Fruit fly (Drosophila melanogaster) whole organism, pupa: ENCODE data around the gene CG31542.

Experiments
- CG13204 ChIP-seq: fragments of 200-800 bp; sonication (Bioruptor generic); optimal IDR thresholded peaks from 2 replicates; lab custom pipeline; 2018; ENCODE audit warnings: missing biosample characterization, mild to moderate bottlenecking, missing genetic modification characterization, moderate library complexity
- CG14655 ChIP-seq: fragments of 200-800 bp; sonication (Bioruptor generic); optimal IDR thresholded peaks from 3 replicates; lab custom pipeline; 2017; ENCODE audit warnings: mild to moderate bottlenecking, missing biosample characterization, missing genetic modification reagents, missing genetic modification characterization
- CG15710 ChIP-seq: fragments of 200-800 bp; sonication (Bioruptor generic); optimal IDR thresholded peaks from 2 replicates; lab custom pipeline; 2018; ENCODE audit warnings: missing biosample characterization, mild to moderate bottlenecking, missing genetic modification characterization, moderate library complexity
- CG32121 ChIP-seq: fragments of 200-800 bp; sonication (Bioruptor generic); IDR thresholded peaks from 2 replicates; pipeline ENCODE4 v1.3.6; 2022; ENCODE audit warnings: missing biosample characterization, missing genetic modification characterization
- CG34367 ChIP-seq: fragments of 200-800 bp; sonication (Bioruptor generic); optimal IDR thresholded peaks from 2 replicates; lab custom pipeline; 2018; ENCODE audit warnings: missing biosample characterization, mild to moderate bottlenecking, missing genetic modification characterization
- CG4496 ChIP-seq: fragments of 200-800 bp; sonication (Bioruptor generic); IDR thresholded peaks from 3 replicates; pipeline ENCODE4 v1.3.6; 2022; ENCODE audit warnings: missing biosample characterization, missing genetic modification characterization
- CG8159 ChIP-seq: fragments of 200-800 bp; sonication (Bioruptor generic); optimal IDR thresholded peaks from 3 replicates; lab custom pipeline; 2018; ENCODE audit warnings: missing biosample characterization, mild to moderate bottlenecking, missing genetic modification characterization, moderate library complexity
- CG8301 ChIP-seq: fragments of 200-800 bp; sonication (Bioruptor generic); optimal IDR thresholded peaks from 2 replicates; lab custom pipeline; 2018; ENCODE audit warnings: missing biosample characterization, mild to moderate bottlenecking, missing genetic modification characterization
- CG9948 ChIP-seq: fragments of 200-800 bp; sonication (Bioruptor generic); optimal IDR thresholded peaks from 2 replicates; lab custom pipeline; 2018; ENCODE audit warnings: missing biosample characterization, mild to moderate bottlenecking, missing genetic modification characterization, moderate library complexity
- Pif1A ChIP-seq: fragments of 200-800 bp; sonication (Bioruptor generic); optimal IDR thresholded peaks from 3 replicates; lab custom pipeline; 2016; ENCODE audit warnings: missing biosample characterization, missing genetic modification characterization
- Snoo ChIP-seq: fragments of 200-800 bp; sonication (Bioruptor generic); optimal IDR thresholded peaks from 3 replicates; lab custom pipeline; 2017; ENCODE audit warnings: missing biosample characterization, mild to moderate bottlenecking, missing genetic modification characterization, inconsistent platforms
- rn ChIP-seq: fragments of 200-800 bp; sonication (Bioruptor generic); IDR thresholded peaks from 2 replicates; pipeline ENCODE4 v1.3.6; 2022; ENCODE audit warnings: missing biosample characterization, missing genetic modification characterization

The CG31542 gene

DNA sequence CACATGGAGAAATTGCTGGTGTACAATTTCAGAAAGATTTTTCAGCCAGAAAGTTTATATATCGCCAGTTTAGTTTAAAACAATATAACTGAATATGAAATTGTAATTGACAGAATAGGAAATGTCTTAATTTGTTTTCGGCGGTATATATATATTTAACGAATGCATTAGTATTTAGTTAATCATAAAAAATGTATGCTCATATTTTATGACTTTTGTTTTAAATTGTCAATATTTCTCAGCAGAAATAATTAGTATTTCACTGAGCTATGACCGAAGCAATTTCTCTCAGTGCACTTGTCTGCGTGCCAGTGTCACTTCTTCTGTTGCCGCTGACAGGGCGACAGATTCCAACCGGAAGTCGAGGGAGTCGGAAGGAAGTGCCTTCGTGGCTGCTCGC, 43.6 kb downstream of the CG31542 start:
- TF ChIP-seq CG8301 (peak; percentile 11), CG32121 (GFP tag; lab: Robert Waterston, UW) (no peak), CG8159 (tag; lab: Kevin White, UChicago) (peak; percentile 36)
- TF ChIP-seq, all 21 proteins: peak for 2

DNA sequence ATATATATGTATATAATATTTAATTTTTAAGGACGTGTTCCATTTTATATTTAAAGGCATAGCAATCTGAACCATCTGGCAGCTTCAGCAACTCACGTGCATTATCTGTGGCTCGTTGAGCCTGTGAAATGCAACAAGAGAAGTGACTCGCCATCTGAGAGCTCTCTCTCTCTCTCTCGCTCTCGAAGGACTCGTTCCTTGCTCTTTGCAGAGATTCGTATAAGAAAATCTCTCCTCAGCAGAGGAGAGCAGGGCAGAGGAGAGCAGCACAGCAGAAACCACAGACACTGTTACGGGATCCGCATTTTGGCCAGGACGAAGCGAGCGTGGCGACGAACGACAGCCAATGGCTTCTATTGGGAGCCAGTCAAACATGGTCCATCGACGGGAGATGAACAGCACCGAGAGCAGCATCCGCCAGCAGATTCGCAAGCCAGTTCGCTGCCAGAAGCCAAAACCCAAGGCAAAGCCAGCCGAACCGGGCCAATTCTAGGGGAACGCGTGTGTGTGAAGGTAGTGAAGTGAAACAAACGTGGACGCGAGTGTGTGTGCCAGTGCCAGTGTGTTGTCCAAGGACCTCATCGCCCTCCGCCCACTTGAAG, 44.9 kb downstream of the CG31542 start, which contains the start of gene CG14669:
Gene CG14669 (plus strand): TSS at position 381 of the 602 bp plus-strand sequence.
- TF ChIP-seq CG14655 (GFP tag; lab: Kevin White, UChicago) (no peak), Snoo (tag; lab: Kevin White, UChicago) (no peak), CG4496 (no peak), CG34367 (tag; lab: Kevin White, UChicago) (no peak), rn (GFP tag; lab: Robert Waterston, UW) (no peak), CG8301 (no peak)

DNA sequence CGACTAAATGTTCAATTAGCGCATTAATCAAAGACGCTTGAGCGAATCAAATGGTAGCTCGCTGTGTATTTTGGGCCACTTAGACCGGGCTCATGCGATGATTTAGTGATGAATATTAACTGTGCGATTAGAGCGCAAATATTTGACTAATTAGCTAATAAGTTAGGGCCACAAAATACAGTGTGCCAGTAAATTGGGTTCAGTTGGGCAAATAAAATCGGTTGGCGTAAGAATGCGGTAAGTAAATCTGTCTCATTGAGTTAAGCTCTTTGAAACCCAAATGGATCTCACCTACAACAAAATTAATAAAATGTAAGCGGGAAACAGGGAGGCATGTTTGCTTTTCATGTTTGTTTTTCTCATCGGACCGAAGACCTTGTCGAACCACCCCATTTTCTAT, 51.1 kb downstream of the CG31542 start:
- TF ChIP-seq CG9948 (tag; lab: Kevin White, UChicago) (no peak), CG15710 (no peak), CG13204 (GFP tag; lab: Kevin White, UChicago) (no peak), Pif1A (GFP tag; lab: Kevin White, UChicago) (no peak)
